Worm (Caenorhabditis elegans) whole organism, late embryonic: ENCODE measurements around the gene asna-1.

Experiments used
- K09A11.1 ChIP-seq: sonication (generic microtip); optimal IDR thresholded peaks from 2 replicates; lab custom pipeline; 2017; ENCODE audit warnings: antibody characterized with exemption, mild to moderate bottlenecking, missing genetic modification characterization, missing compliant biosample characterization; ENCODE audit not compliant: insufficient read depth
- T23F11.4 ChIP-seq: fragments of 200-800 bp; sonication (Bioruptor generic); optimal IDR thresholded peaks from 2 replicates; lab custom pipeline; 2018; ENCODE audit warnings: mild to moderate bottlenecking, missing genetic modification characterization, missing compliant biosample characterization
- ama-1 ChIP-seq: fragments of 150-350 bp; optimal IDR thresholded peaks from 2 replicates; lab custom pipeline; 2014
- ceh-18 ChIP-seq: sonication (generic microtip); optimal IDR thresholded peaks from 2 replicates; lab custom pipeline; 2016; ENCODE audit warnings: missing genetic modification characterization, missing compliant biosample characterization
- ceh-24 ChIP-seq: sonication (generic microtip); optimal IDR thresholded peaks from 2 replicates; lab custom pipeline; 2016; ENCODE audit warnings: mild to moderate bottlenecking, missing genetic modification characterization, missing compliant biosample characterization
- ceh-31 ChIP-seq: sonication (generic microtip); optimal IDR thresholded peaks from 2 replicates; lab custom pipeline; 2016; ENCODE audit warnings: missing genetic modification characterization, missing compliant biosample characterization
- ceh-48 ChIP-seq: sonication (generic microtip); optimal IDR thresholded peaks from 2 replicates; lab custom pipeline; 2016; ENCODE audit warnings: missing genetic modification characterization, inconsistent platforms, missing compliant biosample characterization
- ceh-6 ChIP-seq: fragments of 200-800 bp; sonication (Bioruptor generic); optimal IDR thresholded peaks from 2 replicates; lab custom pipeline; 2018; ENCODE audit warnings: mild to moderate bottlenecking, missing genetic modification characterization, missing compliant biosample characterization
- ceh-9 ChIP-seq: sonication (generic microtip); optimal IDR thresholded peaks from 2 replicates; lab custom pipeline; 2016; ENCODE audit warnings: mild to moderate bottlenecking, missing genetic modification characterization, inconsistent platforms, missing compliant biosample characterization
- che-1 ChIP-seq: sonication (generic microtip); optimal IDR thresholded peaks from 2 replicates; lab custom pipeline; 2016; ENCODE audit warnings: mild to moderate bottlenecking, missing genetic modification characterization, missing compliant biosample characterization
- dve-1 ChIP-seq: sonication (generic microtip); optimal IDR thresholded peaks from 2 replicates; lab custom pipeline; 2017; ENCODE audit warnings: antibody characterized with exemption, mild to moderate bottlenecking, missing genetic modification characterization, missing compliant biosample characterization
- elt-2 ChIP-seq: sonication (generic microtip); optimal IDR thresholded peaks from 2 replicates; lab custom pipeline; 2016; ENCODE audit warnings: missing genetic modification reagents, missing genetic modification characterization, missing compliant biosample characterization
- elt-4 ChIP-seq: sonication (generic microtip); optimal IDR thresholded peaks from 2 replicates; lab custom pipeline; 2016; ENCODE audit warnings: missing genetic modification characterization, missing compliant biosample characterization
- ets-4 ChIP-seq: sonication (generic microtip); optimal IDR thresholded peaks from 2 replicates; lab custom pipeline; 2016; ENCODE audit warnings: missing genetic modification characterization, missing compliant biosample characterization
- eyg-1 ChIP-seq: sonication (generic microtip); optimal IDR thresholded peaks from 2 replicates; lab custom pipeline; 2016; ENCODE audit warnings: missing genotype, missing genetic modification characterization, missing compliant biosample characterization
- fkh-10 ChIP-seq: fragments of 150-350 bp; optimal IDR thresholded peaks from 2 replicates; lab custom pipeline; 2014; ENCODE audit warnings: missing biosample characterization, missing genetic modification reagents, missing genetic modification characterization
- fkh-6 ChIP-seq: sonication (generic microtip); optimal IDR thresholded peaks from 2 replicates; lab custom pipeline; 2016; ENCODE audit warnings: missing genetic modification characterization, missing compliant biosample characterization
- hlh-30 ChIP-seq: sonication (generic microtip); optimal IDR thresholded peaks from 2 replicates; lab custom pipeline; 2017; ENCODE audit warnings: antibody characterized with exemption, missing genetic modification characterization, missing compliant biosample characterization; ENCODE audit not compliant: insufficient read depth
- hlh-6 ChIP-seq: sonication (generic microtip); optimal IDR thresholded peaks from 2 replicates; lab custom pipeline; 2016; ENCODE audit warnings: missing genotype, missing genetic modification characterization, missing compliant biosample characterization
- hlh-8 ChIP-seq: sonication (generic microtip); optimal IDR thresholded peaks from 2 replicates; lab custom pipeline; 2016; ENCODE audit warnings: missing genotype, missing genetic modification characterization, missing compliant biosample characterization
- lim-6 ChIP-seq: sonication (generic microtip); optimal IDR thresholded peaks from 2 replicates; lab custom pipeline; 2016; ENCODE audit warnings: missing genetic modification characterization, missing compliant biosample characterization
- nfya-1 ChIP-seq: sonication (generic microtip); optimal IDR thresholded peaks from 2 replicates; lab custom pipeline; 2017; ENCODE audit warnings: missing genetic modification characterization, mild to moderate bottlenecking, missing compliant biosample characterization, antibody characterized with exemption, moderate library complexity
- odd-2 ChIP-seq: sonication (generic microtip); optimal IDR thresholded peaks from 2 replicates; lab custom pipeline; 2017; ENCODE audit warnings: antibody characterized with exemption, mild to moderate bottlenecking, missing genetic modification characterization, missing compliant biosample characterization
- pag-3 ChIP-seq: sonication (generic microtip); optimal IDR thresholded peaks from 2 replicates; lab custom pipeline; 2016; ENCODE audit warnings: missing compliant biosample characterization, missing genetic modification characterization, borderline replicate concordance
- pat-9 ChIP-seq: fragments of 200-800 bp; sonication (Bioruptor generic); optimal IDR thresholded peaks from 2 replicates; lab custom pipeline; 2018; ENCODE audit warnings: mild to moderate bottlenecking, missing genetic modification characterization, moderate library complexity, missing compliant biosample characterization
- pha-2 ChIP-seq: sonication (generic microtip); optimal IDR thresholded peaks from 2 replicates; lab custom pipeline; 2017; ENCODE audit warnings: mild to moderate bottlenecking, missing genetic modification characterization, missing compliant biosample characterization
- pqm-1 ChIP-seq: sonication (generic microtip); optimal IDR thresholded peaks from 2 replicates; lab custom pipeline; 2016; ENCODE audit warnings: missing genetic modification characterization, missing compliant biosample characterization
- pros-1 ChIP-seq: fragments of 150-350 bp; optimal IDR thresholded peaks from 2 replicates; lab custom pipeline; 2014; ENCODE audit warnings: missing biosample characterization, missing genetic modification reagents, missing genetic modification characterization
- ref-2 ChIP-seq: sonication (generic microtip); optimal IDR thresholded peaks from 2 replicates; lab custom pipeline; 2016; ENCODE audit warnings: missing genetic modification characterization, missing compliant biosample characterization
- rnt-1 ChIP-seq: sonication (generic microtip); optimal IDR thresholded peaks from 2 replicates; lab custom pipeline; 2016; ENCODE audit warnings: missing genetic modification characterization, missing compliant biosample characterization
- sdc-2 ChIP-seq: sonication (generic microtip); optimal IDR thresholded peaks from 2 replicates; lab custom pipeline; 2016; ENCODE audit warnings: missing genotype, missing genetic modification characterization, missing compliant biosample characterization
- syd-9 ChIP-seq: sonication (generic microtip); optimal IDR thresholded peaks from 2 replicates; lab custom pipeline; 2016; ENCODE audit warnings: mild to moderate bottlenecking, missing genetic modification characterization, moderate library complexity, missing compliant biosample characterization
- tbx-2 ChIP-seq: sonication (generic microtip); optimal IDR thresholded peaks from 2 replicates; lab custom pipeline; 2016; ENCODE audit warnings: missing genetic modification characterization, missing compliant biosample characterization
- unc-42 ChIP-seq: sonication (generic microtip); optimal IDR thresholded peaks from 2 replicates; lab custom pipeline; 2016; ENCODE audit warnings: missing genotype, missing genetic modification characterization, missing compliant biosample characterization
- unc-55 ChIP-seq: sonication (generic microtip); optimal IDR thresholded peaks from 2 replicates; lab custom pipeline; 2017; ENCODE audit warnings: missing biosample characterization, missing genetic modification reagents, missing genetic modification characterization
- unc-86 ChIP-seq: sonication (generic microtip); optimal IDR thresholded peaks from 2 replicates; lab custom pipeline; 2016; ENCODE audit warnings: missing genetic modification characterization, missing compliant biosample characterization

Gene asna-1

ce11 chrIII:8904914-8905665 lies 10.2 kb downstream of the asna-1 start, which contains the start of gene unc-32:
Gene unc-32, plus strand, starts transcription at chrIII:8905615.
- TF ChIP-seq odd-2 (tag; lab: Kevin White, UChicago): no peak
- TF ChIP-seq dve-1 (tag; lab: Kevin White, UChicago): no peak
- TF ChIP-seq ceh-48 (tag; lab: Kevin White, UChicago): peak; percentile 94
- peak; percentile 62 for TF ChIP-seq unc-42 (tag; lab: Kevin White, UChicago)
- TF ChIP-seq pqm-1: no peak
- TF ChIP-seq ceh-6: no peak
- TF ChIP-seq ceh-31 (tag; lab: Kevin White, UChicago): peak; percentile 65
- TF ChIP-seq nfya-1 (tag; lab: Kevin White, UChicago): peak; percentile 42
- TF ChIP-seq hlh-8: no peak
- no peak for TF ChIP-seq pros-1 (tag; lab: Kevin White, UChicago)
- no peak for TF ChIP-seq ceh-24
- peak; percentile 48 for TF ChIP-seq tbx-2 (tag; lab: Kevin White, UChicago)
- TF ChIP-seq hlh-6: no peak
- TF ChIP-seq elt-2 (tag; lab: Kevin White, UChicago): peak; percentile 31
- no peak for TF ChIP-seq pag-3 (tag; lab: Kevin White, UChicago)
- peak; percentile 0 for TF ChIP-seq unc-55 (GFP tag; lab: Kevin White, UChicago)
- no peak for TF ChIP-seq T23F11.4 (GFP tag; lab: Kevin White, UChicago)

ce11 chrIII:8910139-8910538 lies 15.3 kb downstream of the asna-1 start:
- TF ChIP-seq ama-1 (no peak), elt-4 (tag; lab: Kevin White, UChicago) (no peak), ceh-31 (tag; lab: Kevin White, UChicago) (no peak), ref-2 (no peak), pat-9 (no peak), ets-4 (tag; lab: Kevin White, UChicago) (no peak), elt-2 (tag; lab: Kevin White, UChicago) (no peak), hlh-30 (tag; lab: Kevin White, UChicago) (no peak), lim-6 (no peak), hlh-6 (no peak)

DNA sequence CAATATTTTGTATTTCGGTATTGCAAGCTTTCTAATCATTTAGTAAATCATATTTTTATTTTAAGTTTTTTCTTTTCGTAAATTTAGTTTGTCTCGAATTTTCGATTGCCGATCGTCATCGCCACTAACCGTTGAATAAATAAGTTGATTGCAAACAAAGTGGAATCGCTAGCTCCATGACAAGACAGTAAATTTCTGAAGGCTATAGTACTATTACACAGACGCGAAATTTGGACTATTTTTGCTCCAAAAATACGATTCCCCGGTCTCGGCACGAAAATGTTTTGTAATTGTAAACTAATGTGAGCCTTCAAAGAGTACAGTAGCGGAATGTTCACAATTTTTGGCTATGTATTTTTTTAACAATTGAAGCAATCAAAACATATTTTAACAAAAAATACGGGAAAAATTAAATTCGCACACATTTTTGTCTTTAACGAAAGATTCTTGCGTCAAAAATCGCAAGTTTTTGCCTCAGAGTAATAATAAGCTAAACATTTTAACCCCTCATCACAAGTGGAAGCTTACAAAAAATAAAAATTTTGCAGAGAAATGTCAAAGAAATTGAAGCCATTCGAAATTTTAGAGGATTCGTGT lies 16.8 kb downstream of the asna-1 start, which contains the start of gene tpk-1:
Gene tpk-1 (plus strand): TSS at position 547 of the 597 bp plus-strand sequence.
- TF ChIP-seq ceh-9 (tag; lab: Kevin White, UChicago) (no peak), odd-2 (tag; lab: Kevin White, UChicago) (no peak), syd-9 (tag; lab: Kevin White, UChicago) (no peak), eyg-1 (tag; lab: Kevin White, UChicago) (no peak), che-1 (tag; lab: Kevin White, UChicago) (no peak), fkh-6 (no peak), K09A11.1 (tag; lab: Kevin White, UChicago) (no peak), sdc-2 (tag; lab: Kevin White, UChicago) (no peak), ceh-18 (no peak), unc-86 (tag; lab: Kevin White, UChicago) (no peak), pha-2 (tag; lab: Kevin White, UChicago) (no peak), rnt-1 (tag; lab: Kevin White, UChicago) (no peak), pqm-1 (no peak), pag-3 (tag; lab: Kevin White, UChicago) (no peak), dve-1 (tag; lab: Kevin White, UChicago) (no peak), fkh-10 (GFP tag; lab: Kevin White, UChicago) (no peak), unc-42 (tag; lab: Kevin White, UChicago) (no peak)
